Worm (Caenorhabditis elegans): ENCODE results near the gene pat-3.

The pat-3 gene

ce11 chrIII:3862918-3863385 lies 51.0 kb downstream of the pat-3 start, which contains the start of gene brc-1 (continued):
- TF ChIP-seq F37D6.2 (tag; optimal IDR thresholded peaks at IDR 0.05): peak; percentile 69
- TF ChIP-seq daf-19 (GFP tag; conservative IDR thresholded peaks at IDR 0.05): no peak
- peak; percentile 59 for TF ChIP-seq mxl-3 (GFP tag; optimal IDR thresholded peaks at IDR 0.05)
- TF ChIP-seq madf-9 (GFP tag; conservative IDR thresholded peaks at IDR 0.05): peak; percentile 63; the same call in 1 of the 2 replicates
- TF ChIP-seq hlh-30 (tag; optimal IDR thresholded peaks at IDR 0.05; ENCODE audit: insufficient read depth): peak; percentile 75
- no peak for TF ChIP-seq ZK546.5 (tag; optimal IDR thresholded peaks at IDR 0.05)
- TF ChIP-seq mxl-2 (GFP tag; conservative IDR thresholded peaks at IDR 0.05): no peak
- TF ChIP-seq duxl-1 (tag; optimal IDR thresholded peaks at IDR 0.05; ENCODE audit: poor library complexity): peak; percentile 56
- peak; percentile 30 for TF ChIP-seq spr-3 (GFP tag; optimal IDR thresholded peaks at IDR 0.05)
- peak; percentile 21; the same call in 1 of the 2 replicates for TF ChIP-seq nhr-42 (GFP tag; IDR thresholded peaks at IDR 0.05)
- no peak for TF ChIP-seq fos-1 (tag; optimal IDR thresholded peaks at IDR 0.05)
- TF ChIP-seq nhr-6 (tag; optimal IDR thresholded peaks at IDR 0.05): peak; percentile 86
- peak; percentile 39 for TF ChIP-seq nhr-102 (tag; optimal IDR thresholded peaks at IDR 0.05)
- TF ChIP-seq D1046.2 (GFP tag; IDR thresholded peaks at IDR 0.05): peak; percentile 73; the same call in 1 of the 2 replicates
- TF ChIP-seq lsy-2 (tag; optimal IDR thresholded peaks at IDR 0.05): peak; percentile 82 to 96
- TF ChIP-seq lin-29 (GFP tag; IDR thresholded peaks at IDR 0.05): no peak
- TF ChIP-seq ceh-20 (GFP tag; IDR thresholded peaks at IDR 0.05): peak; percentile 83
- TF ChIP-seq zfp-2 (tag; optimal IDR thresholded peaks at IDR 0.05): peak; percentile 26
- TF ChIP-seq aly-2 (tag; optimal IDR thresholded peaks at IDR 0.05): no peak
- peak; percentile 97 for TF ChIP-seq lin-38 (GFP tag; IDR thresholded peaks at IDR 0.05)
- peak; percentile 93 for TF ChIP-seq dpl-1 (GFP tag; optimal IDR thresholded peaks at IDR 0.05)
- peak; percentile 87 for TF ChIP-seq mes-2 (tag; optimal IDR thresholded peaks at IDR 0.05; ENCODE audit: poor library complexity, severe bottlenecking)
- peak; percentile 85 for TF ChIP-seq egl-43 (GFP tag; IDR thresholded peaks at IDR 0.05)
- TF ChIP-seq aha-1 (tag): peak; percentile 97
- peak; percentile 29 for TF ChIP-seq jun-1 (tag; optimal IDR thresholded peaks at IDR 0.05)
- no peak for TF ChIP-seq php-3 (GFP tag; IDR thresholded peaks at IDR 0.05)
- TF ChIP-seq egl-27 (tag; optimal IDR thresholded peaks at IDR 0.05): no peak
- TF ChIP-seq spr-1 (tag; optimal IDR thresholded peaks at IDR 0.05): peak; percentile 15
- TF ChIP-seq hmg-1.1 (GFP tag; IDR thresholded peaks at IDR 0.05): peak; percentile 85
- TF ChIP-seq nhr-25 (tag; optimal IDR thresholded peaks at IDR 0.05; ENCODE audit: borderline replicate concordance, insufficient read depth): peak; percentile 62
- no peak for TF ChIP-seq daf-12 (tag; optimal IDR thresholded peaks at IDR 0.05)
- TF ChIP-seq rbr-2 (tag; optimal IDR thresholded peaks at IDR 0.05): peak; percentile 89
- no peak for TF ChIP-seq zip-2 (tag; optimal IDR thresholded peaks at IDR 0.05)
- TF ChIP-seq vab-7 (GFP tag; IDR thresholded peaks at IDR 0.05): peak; percentile 61; the same call in 1 of the 2 replicates
- TF ChIP-seq Y75B8A.6 (GFP tag; IDR thresholded peaks at IDR 0.05): peak; percentile 41; the same call in 1 of the 2 replicates
- TF ChIP-seq lin-13 (GFP tag; optimal IDR thresholded peaks at IDR 0.05): peak; percentile 77
- TF ChIP-seq snpc-4 (tag; optimal IDR thresholded peaks at IDR 0.05): peak; percentile 33
- peak; percentile 62 for TF ChIP-seq nhr-48 (tag; optimal IDR thresholded peaks at IDR 0.05)
- TF ChIP-seq nhr-77 (tag; optimal IDR thresholded peaks at IDR 0.05): peak; percentile 86
- peak; percentile 53 for TF ChIP-seq nhr-237 (tag; optimal IDR thresholded peaks at IDR 0.05)
- peak; percentile 72 for TF ChIP-seq T26A8.4 (GFP tag; IDR thresholded peaks at IDR 0.05)
- TF ChIP-seq mdl-1 (tag; optimal IDR thresholded peaks at IDR 0.05): peak; percentile 51 to 84
- no peak for TF ChIP-seq tag-97 (GFP tag; IDR thresholded peaks at IDR 0.05)
- peak; percentile 77 for TF ChIP-seq nhr-28 (tag; optimal IDR thresholded peaks at IDR 0.05)
- TF ChIP-seq mep-1 (tag; optimal IDR thresholded peaks at IDR 0.05): peak; percentile 95
- peak; percentile 75 for TF ChIP-seq dmd-9 (GFP tag; IDR thresholded peaks at IDR 0.05)
- 0 out of 2 replicates have a peak, but pooled peaks have one; percentile 8 for TF ChIP-seq saeg-2 (GFP tag; IDR thresholded peaks at IDR 0.05)
- TF ChIP-seq hlh-11 (tag; optimal IDR thresholded peaks at IDR 0.05): peak; percentile 92
- peak; percentile 73 for TF ChIP-seq T20F7.1 (GFP tag; optimal IDR thresholded peaks at IDR 0.05)
- TF ChIP-seq lin-15B (tag; optimal IDR thresholded peaks at IDR 0.05): peak; percentile 66
- TF ChIP-seq zip-11 (GFP tag; IDR thresholded peaks at IDR 0.05): no peak
